Worm (Caenorhabditis elegans): ENCODE results near the gene slrp-1.

Gene slrp-1

ce11 chrV:13556746-13557145 is 8.9 kb upstream of the slrp-1 start, which contains the start of gene cav-2 (continued):
- TF ChIP-seq skn-1 (tag; optimal IDR thresholded peaks at IDR 0.05): no peak
- TF ChIP-seq ceh-16 (tag; optimal IDR thresholded peaks at IDR 0.05): no peak
- TF ChIP-seq ztf-4 (tag; optimal IDR thresholded peaks at IDR 0.05): no peak
- TF ChIP-seq alr-1 (tag; optimal IDR thresholded peaks at IDR 0.05): no peak
- TF ChIP-seq lin-13 (GFP tag; optimal IDR thresholded peaks at IDR 0.05): peak; percentile 64
- TF ChIP-seq nhr-12 (tag; optimal IDR thresholded peaks at IDR 0.05): no peak
- TF ChIP-seq R02D3.7 (tag; optimal IDR thresholded peaks at IDR 0.05): no peak
- no peak for TF ChIP-seq mbf-1 (tag; optimal IDR thresholded peaks at IDR 0.05)

DNA sequence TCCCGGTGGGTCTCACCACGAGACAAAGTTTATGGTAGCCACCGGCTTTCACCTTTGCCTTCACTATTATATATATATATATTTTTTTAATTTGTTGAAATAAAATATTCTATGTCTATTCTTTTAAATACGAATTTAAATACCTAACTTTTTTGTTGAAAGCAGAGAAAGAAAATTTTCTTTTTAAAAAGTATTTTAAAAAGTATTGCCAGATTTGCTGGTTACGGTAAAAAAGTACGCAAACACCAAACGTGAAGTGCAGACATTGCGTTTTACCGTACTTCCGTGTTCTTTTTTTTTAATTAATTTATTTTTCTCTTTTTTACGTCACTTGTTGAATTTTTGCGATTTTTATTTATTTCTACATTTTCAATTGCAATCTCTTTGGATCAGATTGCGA is 5.7 kb upstream of the slrp-1 start, which contains the start of gene C56A3.8:
Gene C56A3.8 (plus strand): TSS at position 301 of the 400 bp plus-strand sequence.
- no peak for TF ChIP-seq F13H6.1 (tag; optimal IDR thresholded peaks at IDR 0.05)
- TF ChIP-seq ama-1 (optimal IDR thresholded peaks at IDR 0.05): no peak
- no peak for TF ChIP-seq nhr-21 (tag; optimal IDR thresholded peaks at IDR 0.05)
- no peak for TF ChIP-seq ceh-16 (tag; optimal IDR thresholded peaks at IDR 0.05)
- TF ChIP-seq ZK546.5 (tag; optimal IDR thresholded peaks at IDR 0.05): no peak
- TF ChIP-seq gmeb-1 (tag; optimal IDR thresholded peaks at IDR 0.05): no peak
- TF ChIP-seq mab-5 (tag; optimal IDR thresholded peaks at IDR 0.05): no peak
- no peak for TF ChIP-seq nhr-23 (tag; optimal IDR thresholded peaks at IDR 0.05)
- TF ChIP-seq zag-1 (tag; optimal IDR thresholded peaks at IDR 0.05): no peak

DNA sequence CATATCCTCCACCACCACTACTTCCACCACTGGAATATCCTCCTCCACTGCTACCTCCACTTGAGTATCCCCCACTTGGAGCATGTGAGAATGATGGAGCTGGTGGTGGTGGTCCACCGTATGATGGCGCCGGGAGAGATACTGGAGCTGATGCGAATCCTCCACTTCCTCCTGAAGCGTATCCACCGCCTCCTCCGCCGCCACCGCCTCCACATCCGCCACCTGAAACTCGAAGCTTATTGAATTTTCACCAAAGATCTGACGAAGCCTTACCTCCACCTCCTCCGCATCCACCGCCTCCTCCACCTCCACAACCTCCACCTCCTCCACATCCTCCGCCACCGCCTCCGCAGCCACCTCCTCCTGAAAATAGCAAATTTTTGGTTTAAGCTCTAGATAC is 2.9 kb upstream of the slrp-1 start:
- TF ChIP-seq nhr-6 (tag; optimal IDR thresholded peaks at IDR 0.05) (no peak), mab-5 (tag; optimal IDR thresholded peaks at IDR 0.05) (no peak), C34F6.9 (tag; optimal IDR thresholded peaks at IDR 0.05) (no peak), unc-55 (GFP tag; optimal IDR thresholded peaks at IDR 0.05) (no peak)

DNA sequence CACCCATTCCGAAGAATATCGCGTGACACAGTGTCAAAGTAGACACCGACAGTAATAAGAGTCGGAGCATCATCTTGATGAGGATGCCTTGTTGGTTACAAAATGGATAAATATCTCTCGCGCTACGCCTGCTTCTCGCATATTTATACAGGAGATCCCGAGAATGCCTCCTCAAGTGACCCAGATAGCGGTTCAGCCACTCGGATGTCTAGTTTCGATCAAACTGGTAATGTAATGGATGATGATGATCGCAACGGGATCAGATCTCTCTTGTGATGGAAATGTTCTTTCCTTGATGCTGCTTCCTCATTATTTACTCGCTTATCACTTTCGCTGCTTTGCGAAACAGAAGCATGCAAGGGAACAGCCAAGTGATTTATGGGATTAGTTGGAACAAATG is 1.8 kb upstream of the slrp-1 start, which contains the start of gene grl-17:
Gene grl-17 (minus strand): TSS at position 101 of the 400 bp plus-strand sequence.
- TF ChIP-seq ztf-11 (tag; optimal IDR thresholded peaks at IDR 0.05) (no peak), mab-5 (tag; optimal IDR thresholded peaks at IDR 0.05) (no peak), ceh-82 (tag; optimal IDR thresholded peaks at IDR 0.05) (no peak), sem-4 (tag; optimal IDR thresholded peaks at IDR 0.05) (no peak), snpc-4 (tag; optimal IDR thresholded peaks at IDR 0.05) (no peak), sma-3 (GFP tag; optimal IDR thresholded peaks at IDR 0.05) (no peak), Y55F3AM.14 (GFP tag; optimal IDR thresholded peaks at IDR 0.05) (no peak), elt-1 (tag; optimal IDR thresholded peaks at IDR 0.05) (no peak), ztf-4 (tag; optimal IDR thresholded peaks at IDR 0.05) (no peak), unc-62 (GFP tag; optimal IDR thresholded peaks at IDR 0.05) (no peak), R02D3.7 (tag; optimal IDR thresholded peaks at IDR 0.05) (no peak), peb-1 (tag; optimal IDR thresholded peaks at IDR 0.05) (no peak), nhr-23 (tag; optimal IDR thresholded peaks at IDR 0.05) (no peak), lin-13 (GFP tag; optimal IDR thresholded peaks at IDR 0.05) (no peak), lsy-2 (tag; optimal IDR thresholded peaks at IDR 0.05) (no peak), zag-1 (tag; optimal IDR thresholded peaks at IDR 0.05) (no peak), lin-11 (tag; optimal IDR thresholded peaks at IDR 0.05) (no peak), aly-2 (tag; optimal IDR thresholded peaks at IDR 0.05) (no peak)

- TF ChIP-seq mdl-1 (tag; optimal IDR thresholded peaks at IDR 0.05) (peak in 1 of 2 experiments; percentile 65), lin-39 (tag; optimal IDR thresholded peaks at IDR 0.05) (no peak), aly-2 (tag; optimal IDR thresholded peaks at IDR 0.05) (no peak), zag-1 (tag; optimal IDR thresholded peaks at IDR 0.05) (peak; percentile 56), mbf-1 (tag; optimal IDR thresholded peaks at IDR 0.05) (no peak), peb-1 (tag; optimal IDR thresholded peaks at IDR 0.05) (no peak), fos-1 (tag; optimal IDR thresholded peaks at IDR 0.05) (peak; percentile 88), F13H6.1 (tag; optimal IDR thresholded peaks at IDR 0.05) (peak; percentile 87), nhr-21 (tag; optimal IDR thresholded peaks at IDR 0.05) (peak; percentile 96), nhr-12 (tag; optimal IDR thresholded peaks at IDR 0.05) (no peak), skn-1 (tag; optimal IDR thresholded peaks at IDR 0.05) (no peak), ama-1 (optimal IDR thresholded peaks at IDR 0.05) (peak; percentile 76), snpc-4 (tag; optimal IDR thresholded peaks at IDR 0.05) (peak; percentile 83), unc-39 (tag; optimal IDR thresholded peaks at IDR 0.05) (no peak), nhr-23 (tag; optimal IDR thresholded peaks at IDR 0.05) (no peak), ztf-1 (GFP tag; conservative IDR thresholded peaks at IDR 0.05) (no peak), ceh-82 (tag; optimal IDR thresholded peaks at IDR 0.05) (peak; percentile 22), unc-55 (GFP tag; optimal IDR thresholded peaks at IDR 0.05) (peak; percentile 85), C34F6.9 (tag; optimal IDR thresholded peaks at IDR 0.05) (peak; percentile 98), nhr-237 (tag; optimal IDR thresholded peaks at IDR 0.05) (no peak), ztf-4 (tag; optimal IDR thresholded peaks at IDR 0.05) (peak; percentile 76), lsy-2 (tag; optimal IDR thresholded peaks at IDR 0.05) (peak; percentile 47 to 91), mab-5 (tag; optimal IDR thresholded peaks at IDR 0.05) (peak; percentile 59), blmp-1 (tag; optimal IDR thresholded peaks at IDR 0.05; ENCODE audit: insufficient read depth) (peak; percentile 75), sem-4 (tag; optimal IDR thresholded peaks at IDR 0.05) (peak; percentile 61), lin-13 (GFP tag; optimal IDR thresholded peaks at IDR 0.05) (peak; percentile 68), nhr-25 (tag; optimal IDR thresholded peaks at IDR 0.05) (peak; percentile 94), ceh-16 (tag; optimal IDR thresholded peaks at IDR 0.05) (no peak), dmd-4 (tag; optimal IDR thresholded peaks at IDR 0.05) (no peak), sma-3 (GFP tag; optimal IDR thresholded peaks at IDR 0.05) (peak; percentile 95), crh-2 (tag; optimal IDR thresholded peaks at IDR 0.05) (peak; percentile 96), egl-27 (tag; optimal IDR thresholded peaks at IDR 0.05) (peak; percentile 4), nhr-6 (tag; optimal IDR thresholded peaks at IDR 0.05) (no peak), nhr-129 (tag; optimal IDR thresholded peaks at IDR 0.05) (peak; percentile 98)
These were observed 466 bp upstream of the slrp-1 start for ce11 chrV:13565197-13565596.

Measured in whole organism, L2 larva.